Fruit fly (Drosophila melanogaster): Measurements from ENCODE around the gene CG9135.

CG9135 gene

DNA sequence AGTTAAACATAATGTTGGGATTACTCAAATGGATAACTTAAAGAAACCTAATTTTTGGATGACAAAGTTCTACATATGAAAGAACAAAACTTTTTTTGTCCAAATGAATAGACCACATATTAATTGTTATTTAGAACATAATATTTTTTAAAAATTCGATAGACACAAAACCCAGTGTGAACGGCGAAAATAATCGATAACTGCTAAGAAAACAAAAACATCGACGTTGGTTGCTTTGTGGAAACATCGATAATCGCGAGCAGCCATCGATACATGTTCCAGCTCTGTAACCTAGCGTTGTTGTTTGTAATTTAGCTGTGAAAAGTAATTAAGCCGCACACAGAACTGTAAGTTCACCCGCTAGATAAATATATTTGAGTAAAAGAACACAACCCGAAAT, at the start of gene CG9135 (continued):
- TF ChIP-seq gce (GFP tag; IDR thresholded peaks at IDR 0.05) (no peak), CoRest (tag; optimal IDR thresholded peaks at IDR 0.05) (peak; percentile 54), CG34422 (GFP tag; IDR thresholded peaks at IDR 0.05) (peak; percentile 6; the same call in 1 of the 3 replicates), Myb (GFP tag; optimal IDR thresholded peaks at IDR 0.05) (peak; percentile 20), Fer3 (tag; optimal IDR thresholded peaks at IDR 0.05) (peak; percentile 9), CG31388 (GFP tag; optimal IDR thresholded peaks at IDR 0.05) (no peak), knrl (GFP tag; IDR thresholded peaks at IDR 0.05; ENCODE audit: partially characterized antibody) (peak; percentile 98), lmd (GFP tag; IDR thresholded peaks at IDR 0.05) (no peak), tna (GFP tag; IDR thresholded peaks at IDR 0.05; ENCODE audit: partially characterized antibody) (peak; percentile 99), CG8388 (GFP tag; optimal IDR thresholded peaks at IDR 0.05) (no peak), bsh (GFP tag; optimal IDR thresholded peaks at IDR 0.05) (no peak), CG12104 (GFP tag; optimal IDR thresholded peaks at IDR 0.05) (no peak), ems (GFP tag; optimal IDR thresholded peaks at IDR 0.05) (no peak), CG6272 (GFP tag; IDR thresholded peaks at IDR 0.05) (peak; percentile 28; the same call in 1 of the 2 replicates), Lhr (GFP tag; optimal IDR thresholded peaks at IDR 0.05) (peak; percentile 56), sima (GFP tag; optimal IDR thresholded peaks at IDR 0.05) (no peak), CG42726 (GFP tag; IDR thresholded peaks at IDR 0.05; ENCODE audit: partially characterized antibody) (peak; percentile 99), CG6254 (GFP tag; optimal IDR thresholded peaks at IDR 0.05) (peak; percentile 19), Blimp-1 (GFP tag; optimal IDR thresholded peaks at IDR 0.05) (no peak), CG3065 (GFP tag; optimal IDR thresholded peaks at IDR 0.05) (no peak), CG1024 (GFP tag; IDR thresholded peaks at IDR 0.05) (no peak), so (GFP tag; IDR thresholded peaks at IDR 0.05) (no peak), CG15601 (tag; optimal IDR thresholded peaks at IDR 0.05) (peak; percentile 11), emc (GFP tag; optimal IDR thresholded peaks at IDR 0.05) (no peak), CG6791 (GFP tag; IDR thresholded peaks at IDR 0.05; ENCODE audit: partially characterized antibody) (peak; percentile 100), CG33213 (GFP tag; optimal IDR thresholded peaks at IDR 0.05) (no peak), CG10209 (GFP tag; optimal IDR thresholded peaks at IDR 0.05) (no peak), CG9437 (GFP tag; optimal IDR thresholded peaks at IDR 0.05) (no peak), ttk (GFP tag; IDR thresholded peaks at IDR 0.05) (no peak), fd64A (GFP tag; optimal IDR thresholded peaks at IDR 0.05) (no peak), Mrtf (GFP tag; IDR thresholded peaks at IDR 0.05) (no peak), CG9932 (GFP tag; IDR thresholded peaks at IDR 0.05) (peak; percentile 59; the same call in 1 of the 2 replicates), CG10959 (GFP tag; IDR thresholded peaks at IDR 0.05) (no peak), dati (GFP tag; IDR thresholded peaks at IDR 0.05) (no peak), Xbp1 (GFP tag; optimal IDR thresholded peaks at IDR 0.05) (no peak), inv (GFP tag; IDR thresholded peaks at IDR 0.05; ENCODE audit: partially characterized antibody) (peak; percentile 98), sc (optimal IDR thresholded peaks at IDR 0.05) (no peak), sc (GFP tag; optimal IDR thresholded peaks at IDR 0.05) (no peak), CG8290 (GFP tag; optimal IDR thresholded peaks at IDR 0.05) (no peak), CG8290 (tag; optimal IDR thresholded peaks at IDR 0.05) (peak in 1 of 2 experiments; percentile 55), nmo (GFP tag; optimal IDR thresholded peaks at IDR 0.05) (peak; percentile 36), CG12219 (GFP tag; optimal IDR thresholded peaks at IDR 0.05) (no peak), CG9817 (tag; optimal IDR thresholded peaks at IDR 0.05) (no peak), Atf-2 (GFP tag; optimal IDR thresholded peaks at IDR 0.05) (no peak), MBD-R2 (GFP tag; IDR thresholded peaks at IDR 0.05) (peak; percentile 79), mld (GFP tag; IDR thresholded peaks at IDR 0.05; ENCODE audit: partially characterized antibody) (peak; percentile 99), CG2202 (tag; optimal IDR thresholded peaks at IDR 0.05) (no peak), NC2α (GFP tag; optimal IDR thresholded peaks at IDR 0.05) (no peak), wdn (GFP tag; IDR thresholded peaks at IDR 0.05) (no peak), sna (GFP tag; IDR thresholded peaks at IDR 0.05; ENCODE audit: partially characterized antibody) (peak; percentile 98), CG3995 (GFP tag; optimal IDR thresholded peaks at IDR 0.05) (peak; percentile 60)
